Fruit fly (Drosophila melanogaster) whole organism, embryonic: ENCODE measurements around the gene CG34296.

Experiments used
- CG14441 ChIP-seq: fragments of 200-800 bp; sonication (Bioruptor generic); IDR thresholded peaks from 2 replicates; pipeline ENCODE4 v1.3.6; 2022; ENCODE audit warnings: missing biosample characterization, missing genetic modification characterization
- CG14667 ChIP-seq: fragments of 200-800 bp; sonication (Bioruptor generic); IDR thresholded peaks from 2 replicates; pipeline ENCODE4 v1.3.6; 2022; ENCODE audit warnings: missing biosample characterization, missing genetic modification characterization
- CG17328 ChIP-seq: fragments of 200-800 bp; sonication (Bioruptor generic); IDR thresholded peaks from 2 replicates; pipeline ENCODE4 v1.3.6; 2022; ENCODE audit warnings: missing biosample characterization, missing genetic modification characterization
- CG17361 ChIP-seq: fragments of 200-800 bp; sonication (Bioruptor generic); IDR thresholded peaks from 3 replicates; pipeline ENCODE4 v1.3.6; 2022; ENCODE audit warnings: missing biosample characterization, missing genetic modification characterization
- CG4404 ChIP-seq: fragments of 200-800 bp; sonication (Bioruptor generic); IDR thresholded peaks from 2 replicates; pipeline ENCODE4 v1.3.6; 2022; ENCODE audit warnings: missing biosample characterization, missing genetic modification characterization
- CG7839 ChIP-seq: fragments of 200-800 bp; sonication (Bioruptor generic); optimal IDR thresholded peaks from 3 replicates; lab custom pipeline; 2018; ENCODE audit warnings: missing biosample characterization, mild to moderate bottlenecking, missing genetic modification characterization, moderate library complexity
- CG9609 ChIP-seq: fragments of 200-800 bp; sonication (Bioruptor generic); optimal IDR thresholded peaks from 3 replicates; lab custom pipeline; 2016; ENCODE audit warnings: missing biosample characterization, missing genetic modification characterization
- Dip3 ChIP-seq: fragments of 200-800 bp; sonication (Bioruptor generic); optimal IDR thresholded peaks from 3 replicates; lab custom pipeline; 2016; ENCODE audit warnings: missing biosample characterization, missing genetic modification characterization
- Lpt ChIP-seq: fragments of >200 bp; optimal IDR thresholded peaks from 2 replicates; lab custom pipeline; 2018; ENCODE audit warnings: missing biosample characterization, missing genetic modification characterization
- Stat92E ChIP-seq, 3 experiments: fragments of >200 bp in 2 of 3; fragments of 200-800 bp in 1 of 3; sonication (Bioruptor generic) in 1 of 3; optimal IDR thresholded peaks; 2 replicates each; lab custom pipeline; 2017 to 2019; ENCODE audit warnings: missing biosample characterization in 3 of 3, missing genetic modification characterization in 3 of 3, mild to moderate bottlenecking in 1 of 3, moderate library complexity in 1 of 3
- Taf1 ChIP-seq: fragments of 200-800 bp; sonication (Bioruptor generic); IDR thresholded peaks from 2 replicates; pipeline ENCODE4 v1.3.6; 2022; ENCODE audit warnings: missing biosample characterization, missing genetic modification characterization
- pan ChIP-seq, 4 experiments: fragments of >200 bp in 3 of 4; fragments of 200-800 bp in 1 of 4; sonication (Bioruptor generic) in 1 of 4; optimal IDR thresholded peaks in 3 of 4; IDR thresholded peaks in 1 of 4; 2 replicates each; pipeline versions ENCODE4 v1.3.6 to Lab custom; 2017 to 2022; ENCODE audit warnings: missing biosample characterization in 2 of 4, missing genetic modification characterization in 2 of 4, mixed read lengths in 1 of 4
- schlank ChIP-seq: fragments of 200-800 bp; sonication (Bioruptor generic); optimal IDR thresholded peaks from 2 replicates; lab custom pipeline; 2018; ENCODE audit warnings: missing biosample characterization, mild to moderate bottlenecking, missing genetic modification characterization

DNA sequence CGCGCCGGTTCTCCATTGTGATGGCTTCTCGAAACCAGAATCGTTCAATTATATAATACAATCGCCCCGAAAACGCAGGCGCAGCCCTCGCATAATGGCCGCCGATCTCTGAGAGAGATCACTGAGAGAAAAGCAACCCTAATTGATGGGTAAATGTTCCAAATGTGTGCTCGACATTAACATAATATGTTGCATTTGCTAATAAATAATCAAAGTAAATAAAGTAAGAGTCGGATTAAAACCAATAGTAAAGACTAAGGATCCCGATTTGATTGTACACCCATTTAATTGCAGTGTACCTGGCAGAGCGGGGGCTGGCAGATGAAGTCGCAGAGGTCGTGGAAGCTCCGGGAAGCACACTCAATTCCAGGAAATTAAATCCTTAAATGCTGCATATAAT is 17.8 kb upstream of the CG34296 start:
- TF ChIP-seq Dip3 (GFP tag; lab: Kevin White, UChicago): no peak
- no peak for TF ChIP-seq pan (optimal IDR thresholded peaks at IDR 0.05; lab: Kevin White, UChicago)
- no peak for TF ChIP-seq pan (GFP tag; optimal IDR thresholded peaks at IDR 0.05 in 1 of 2, IDR thresholded peaks at IDR 0.05 in 1 of 2)
- TF ChIP-seq schlank: no peak
- TF ChIP-seq CG9609 (GFP tag; lab: Kevin White, UChicago): no peak
- TF ChIP-seq CG14441 (GFP tag; lab: Robert Waterston, UW): no peak
- no peak for TF ChIP-seq CG17361 (GFP tag; lab: Robert Waterston, UW)
- no peak for TF ChIP-seq Taf1 (GFP tag; lab: Robert Waterston, UW)
- no peak for TF ChIP-seq CG14667 (GFP tag; lab: Robert Waterston, UW)
- TF ChIP-seq CG17328 (GFP tag; lab: Robert Waterston, UW): no peak
- TF ChIP-seq Lpt (GFP tag; lab: Kevin White, UChicago): no peak
- no peak for TF ChIP-seq Stat92E (GFP tag; optimal IDR thresholded peaks at IDR 0.05; lab: Kevin White, UChicago)
- TF ChIP-seq CG4404 (GFP tag; lab: Robert Waterston, UW): no peak
- TF ChIP-seq CG7839 (tag; lab: Kevin White, UChicago): no peak
